Fruit fly (Drosophila melanogaster) whole organism, embryonic: ENCODE data around the gene hkb.

Experiments used
- CG10274 ChIP-seq: fragments of 200-800 bp; sonication (Bioruptor generic); optimal IDR thresholded peaks from 3 replicates; lab custom pipeline; 2017; ENCODE audit warnings: missing biosample characterization, mild to moderate bottlenecking, missing genetic modification characterization
- CG1602 ChIP-seq: fragments of 200-800 bp; sonication (Bioruptor generic); optimal IDR thresholded peaks from 3 replicates; lab custom pipeline; 2016; ENCODE audit warnings: missing biosample characterization, missing genetic modification characterization
- CG8478 ChIP-seq: fragments of >200 bp; optimal IDR thresholded peaks from 2 replicates; lab custom pipeline; 2018
- zfh1 ChIP-seq: fragments of 200-800 bp; sonication (Bioruptor generic); IDR thresholded peaks from 3 replicates; pipeline ENCODE4 v1.3.6; 2022; ENCODE audit warnings: missing biosample characterization, missing genetic modification characterization

DNA sequence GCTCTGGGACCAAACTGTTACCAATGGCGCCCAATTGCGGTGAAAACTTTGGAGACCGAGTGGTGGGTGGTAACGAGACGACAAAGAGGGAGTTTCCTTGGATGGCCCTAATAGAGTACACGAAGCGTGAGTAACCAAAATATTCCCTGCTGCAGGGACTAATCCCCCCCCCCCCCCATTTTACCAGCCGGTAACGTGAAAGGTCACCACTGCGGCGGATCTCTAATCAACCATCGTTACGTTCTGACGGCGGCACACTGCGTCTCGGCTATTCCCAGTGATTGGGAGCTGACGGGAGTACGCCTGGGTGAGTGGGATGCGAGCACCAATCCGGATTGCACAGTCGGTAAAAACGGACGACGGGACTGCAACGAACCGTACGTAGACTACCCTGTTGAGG lies 37.7 kb downstream of the hkb start:
- TF ChIP-seq CG8478 (no peak), zfh1 (GFP tag; lab: Robert Waterston, UW) (no peak), CG1602 (GFP tag; lab: Kevin White, UChicago) (no peak), CG10274 (GFP tag; lab: Kevin White, UChicago) (no peak)
